Worm (Caenorhabditis elegans) whole organism, L1 larva: ENCODE data around the gene srt-50.

ENCODE experiments used
- C04F5.9 ChIP-seq: sonication (generic microtip); optimal IDR thresholded peaks from 2 replicates; lab custom pipeline; 2016; ENCODE audit warnings: missing genetic modification characterization, missing compliant biosample characterization
- C34B4.2 ChIP-seq: sonication (generic microtip); optimal IDR thresholded peaks from 2 replicates; lab custom pipeline; 2017; ENCODE audit warnings: mild to moderate bottlenecking, missing genetic modification characterization, missing compliant biosample characterization
- F16B12.6 ChIP-seq: fragments of 150-350 bp; optimal IDR thresholded peaks from 2 replicates; lab custom pipeline; 2014; ENCODE audit warnings: missing biosample characterization, missing genetic modification characterization
- alr-1 ChIP-seq: fragments of 200-800 bp; sonication (Bioruptor generic); optimal IDR thresholded peaks from 2 replicates; lab custom pipeline; 2018; ENCODE audit warnings: borderline replicate concordance, mild to moderate bottlenecking, missing genetic modification characterization, missing compliant biosample characterization
- aly-2 ChIP-seq: fragments of 150-350 bp; optimal IDR thresholded peaks from 2 replicates; lab custom pipeline; 2014; ENCODE audit warnings: missing biosample characterization, missing genetic modification characterization
- ama-1 ChIP-seq: fragments of 150-350 bp; optimal IDR thresholded peaks from 2 replicates; lab custom pipeline; 2014
- blmp-1 ChIP-seq: fragments of 150-350 bp; optimal IDR thresholded peaks from 2 replicates; lab custom pipeline; 2014; ENCODE audit warnings: missing biosample characterization, missing genetic modification characterization
- ceh-82 ChIP-seq, 3 experiments: fragments of 150-350 bp in 1 of 3; sonication (generic microtip) in 2 of 3; optimal IDR thresholded peaks; 2 replicates each; lab custom pipeline; 2014 to 2017; ENCODE audit warnings: missing biosample characterization in 3 of 3, missing genetic modification characterization in 3 of 3
- ces-1 ChIP-seq: fragments of 150-350 bp; optimal IDR thresholded peaks from 2 replicates; lab custom pipeline; 2014; ENCODE audit warnings: missing biosample characterization, missing genetic modification reagents, missing genetic modification characterization
- dsc-1 ChIP-seq: sonication (generic microtip); optimal IDR thresholded peaks from 2 replicates; lab custom pipeline; 2016; ENCODE audit warnings: mild to moderate bottlenecking, missing genetic modification characterization, missing compliant biosample characterization
- efl-1 ChIP-seq, 4 experiments: fragments of 150-350 bp; optimal IDR thresholded peaks in 3 of 4; peaks in 1 of 4; 1 replicate in 1 of 4; 2 replicates in 3 of 4; lab custom pipeline; 2014; ENCODE audit warnings: missing biosample characterization in 2 of 4, missing genetic modification characterization in 2 of 4, missing genetic modification reagents in 2 of 4
- ets-5 ChIP-seq: fragments of 200-800 bp; sonication (Bioruptor generic); IDR thresholded peaks from 2 replicates; pipeline ENCODE4 v1.3.6; 2022; ENCODE audit warnings: missing genetic modification characterization, missing compliant biosample characterization
- fkh-4 ChIP-seq: sonication (generic microtip); optimal IDR thresholded peaks from 2 replicates; lab custom pipeline; 2016; ENCODE audit warnings: missing compliant biosample characterization, missing genetic modification characterization, borderline replicate concordance
- fkh-8 ChIP-seq: sonication (generic microtip); optimal IDR thresholded peaks from 2 replicates; lab custom pipeline; 2016; ENCODE audit warnings: mild to moderate bottlenecking, missing genetic modification characterization, missing compliant biosample characterization
- fos-1 ChIP-seq: fragments of 150-350 bp; optimal IDR thresholded peaks from 2 replicates; lab custom pipeline; 2014; ENCODE audit warnings: missing biosample characterization, missing genetic modification characterization
- grh-1 ChIP-seq: fragments of 200-800 bp; sonication (Bioruptor generic); IDR thresholded peaks from 2 replicates; pipeline ENCODE4 v1.3.6; 2022; ENCODE audit warnings: missing genetic modification reagents, missing genetic modification characterization, missing compliant biosample characterization
- hlh-4 ChIP-seq: sonication (generic microtip); optimal IDR thresholded peaks from 2 replicates; lab custom pipeline; 2016; ENCODE audit warnings: mild to moderate bottlenecking, missing genetic modification characterization, missing compliant biosample characterization
- hpl-2 ChIP-seq: fragments of 150-350 bp; optimal IDR thresholded peaks from 2 replicates; lab custom pipeline; 2014; ENCODE audit warnings: missing biosample characterization, missing genetic modification reagents, missing genetic modification characterization
- isw-1 ChIP-seq: fragments of 200-800 bp; sonication (Bioruptor generic); IDR thresholded peaks from 2 replicates; pipeline ENCODE4 v1.3.6; 2022; ENCODE audit warnings: missing genetic modification characterization, missing compliant biosample characterization
- jun-1 ChIP-seq: fragments of 150-350 bp; optimal IDR thresholded peaks from 2 replicates; lab custom pipeline; 2014; ENCODE audit warnings: missing biosample characterization, missing genetic modification reagents, missing genetic modification characterization
- lin-14 ChIP-seq: fragments of 200-800 bp; sonication (Bioruptor generic); optimal IDR thresholded peaks from 2 replicates; lab custom pipeline; 2018; ENCODE audit warnings: mild to moderate bottlenecking, missing genetic modification characterization, moderate library complexity, missing compliant biosample characterization
- lin-35 ChIP-seq, 2 experiments: fragments of 150-350 bp; optimal IDR thresholded peaks; 2 replicates each; lab custom pipeline; 2014; ENCODE audit warnings: missing biosample characterization in 2 of 2, missing genetic modification characterization in 2 of 2, missing genetic modification reagents in 2 of 2
- lir-3 ChIP-seq: sonication (generic microtip); optimal IDR thresholded peaks from 2 replicates; lab custom pipeline; 2016; ENCODE audit warnings: mild to moderate bottlenecking, missing genetic modification characterization, moderate library complexity, missing compliant biosample characterization; ENCODE audit not compliant: poor library complexity
- mab-9 ChIP-seq: fragments of 200-800 bp; sonication (Bioruptor generic); IDR thresholded peaks from 2 replicates; pipeline ENCODE4 v1.3.6; 2022; ENCODE audit warnings: missing genetic modification reagents, missing genetic modification characterization, missing compliant biosample characterization
- mdl-1 ChIP-seq, 2 experiments: fragments of 150-350 bp; optimal IDR thresholded peaks; 2 replicates each; lab custom pipeline; 2014 to 2017; ENCODE audit warnings: missing biosample characterization in 2 of 2, missing genetic modification characterization in 2 of 2, inconsistent platforms in 1 of 2
- mep-1 ChIP-seq: fragments of 150-350 bp; optimal IDR thresholded peaks from 2 replicates; lab custom pipeline; 2014; ENCODE audit warnings: missing biosample characterization, missing genetic modification characterization
- nhr-11 ChIP-seq: fragments of 150-350 bp; optimal IDR thresholded peaks from 2 replicates; lab custom pipeline; 2014; ENCODE audit warnings: missing biosample characterization, missing genetic modification characterization
- nhr-237 ChIP-seq: fragments of 150-350 bp; optimal IDR thresholded peaks from 2 replicates; lab custom pipeline; 2014; ENCODE audit warnings: missing biosample characterization, missing genetic modification characterization
- nhr-28 ChIP-seq: fragments of 150-350 bp; optimal IDR thresholded peaks from 2 replicates; lab custom pipeline; 2014; ENCODE audit warnings: missing biosample characterization, missing genetic modification characterization
- nhr-71 ChIP-seq: sonication (generic microtip); optimal IDR thresholded peaks from 2 replicates; lab custom pipeline; 2016; ENCODE audit warnings: mild to moderate bottlenecking, missing genetic modification characterization, moderate library complexity, missing compliant biosample characterization
- nhr-76 ChIP-seq: sonication (generic microtip); optimal IDR thresholded peaks from 2 replicates; lab custom pipeline; 2017; ENCODE audit warnings: missing biosample characterization, missing genetic modification characterization
- nhr-77 ChIP-seq: fragments of 150-350 bp; optimal IDR thresholded peaks from 2 replicates; lab custom pipeline; 2014; ENCODE audit warnings: missing biosample characterization, missing genetic modification characterization
- nhr-90 ChIP-seq: sonication (generic microtip); optimal IDR thresholded peaks from 2 replicates; lab custom pipeline; 2016; ENCODE audit warnings: mild to moderate bottlenecking, missing genetic modification characterization, missing compliant biosample characterization; ENCODE audit not compliant: poor library complexity
- pag-3 ChIP-seq: sonication (generic microtip); optimal IDR thresholded peaks from 2 replicates; lab custom pipeline; 2017; ENCODE audit warnings: missing genetic modification characterization, mild to moderate bottlenecking, missing compliant biosample characterization, antibody characterized with exemption, borderline replicate concordance; ENCODE audit not compliant: insufficient read depth
- rnt-1 ChIP-seq: sonication (generic microtip); optimal IDR thresholded peaks from 2 replicates; lab custom pipeline; 2016; ENCODE audit warnings: mild to moderate bottlenecking, missing genetic modification characterization, moderate library complexity, missing compliant biosample characterization
- skn-1 ChIP-seq: fragments of 150-350 bp; optimal IDR thresholded peaks from 2 replicates; lab custom pipeline; 2014; ENCODE audit warnings: missing biosample characterization, missing genetic modification characterization
- snu-23 ChIP-seq: sonication (generic microtip); optimal IDR thresholded peaks from 2 replicates; lab custom pipeline; 2016; ENCODE audit warnings: missing genetic modification characterization, missing compliant biosample characterization
- sox-4 ChIP-seq: sonication (generic microtip); optimal IDR thresholded peaks from 2 replicates; lab custom pipeline; 2016; ENCODE audit warnings: missing genetic modification characterization, missing compliant biosample characterization
- sptf-1 ChIP-seq: fragments of 150-350 bp; optimal IDR thresholded peaks from 2 replicates; lab custom pipeline; 2014; ENCODE audit warnings: missing biosample characterization, missing genetic modification characterization
- sup-37 ChIP-seq: fragments of 200-800 bp; sonication (Bioruptor generic); optimal IDR thresholded peaks from 2 replicates; lab custom pipeline; 2018; ENCODE audit warnings: mild to moderate bottlenecking, missing genetic modification characterization, missing compliant biosample characterization
- swsn-7 ChIP-seq: sonication (generic microtip); optimal IDR thresholded peaks from 2 replicates; lab custom pipeline; 2016; ENCODE audit warnings: missing genetic modification characterization, missing compliant biosample characterization
- tbx-2 ChIP-seq: sonication (generic microtip); optimal IDR thresholded peaks from 2 replicates; lab custom pipeline; 2016; ENCODE audit warnings: missing genetic modification characterization, missing compliant biosample characterization
- tlp-1 ChIP-seq: fragments of 150-350 bp; optimal IDR thresholded peaks from 2 replicates; lab custom pipeline; 2014; ENCODE audit warnings: missing biosample characterization, missing genetic modification characterization
- unc-86 ChIP-seq: sonication (generic microtip); optimal IDR thresholded peaks from 2 replicates; lab custom pipeline; 2016; ENCODE audit warnings: missing genetic modification characterization, missing compliant biosample characterization
- unc-98 ChIP-seq: fragments of 200-800 bp; sonication (Bioruptor generic); IDR thresholded peaks from 2 replicates; pipeline ENCODE4 v1.3.6; 2022; ENCODE audit warnings: missing genetic modification characterization, missing compliant biosample characterization
- zag-1 ChIP-seq: fragments of 150-350 bp; optimal IDR thresholded peaks from 2 replicates; lab custom pipeline; 2014; ENCODE audit warnings: missing biosample characterization, missing genetic modification characterization
- zip-4 ChIP-seq: fragments of 200-800 bp; sonication (Bioruptor generic); optimal IDR thresholded peaks from 2 replicates; lab custom pipeline; 2018; ENCODE audit warnings: mild to moderate bottlenecking, missing genetic modification characterization, moderate library complexity, missing compliant biosample characterization

Gene srt-50

DNA sequence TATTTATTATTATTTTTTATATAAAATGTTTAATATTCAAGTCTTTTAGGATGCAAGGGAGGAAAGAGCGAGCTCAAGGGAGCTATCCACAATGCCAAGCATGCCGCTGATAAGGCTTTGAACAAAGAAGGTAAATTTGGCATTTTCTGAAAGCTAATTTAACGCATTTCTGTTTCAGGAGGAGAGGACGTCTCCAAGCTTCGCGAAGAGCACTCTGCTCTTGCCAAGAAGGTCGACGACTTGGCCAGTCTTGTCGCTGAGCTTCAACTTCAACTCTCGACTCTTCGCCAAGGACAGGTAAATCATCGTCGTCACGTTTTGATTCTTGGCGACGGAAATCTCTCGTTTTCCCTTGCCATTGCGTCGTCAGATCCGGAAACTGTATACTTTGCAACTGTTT is 37.0 kb upstream of the srt-50 start:
- TF ChIP-seq F16B12.6 (tag; lab: Kevin White, UChicago) = no peak
- no peak for TF ChIP-seq efl-1 (optimal IDR thresholded peaks at IDR 0.05; lab: Kevin White, UChicago)
- TF ChIP-seq efl-1 (GFP tag; optimal IDR thresholded peaks at IDR 0.05 in 1 of 2; lab: Kevin White, UChicago) = peak in 1 of 2 experiments; percentile 81

DNA sequence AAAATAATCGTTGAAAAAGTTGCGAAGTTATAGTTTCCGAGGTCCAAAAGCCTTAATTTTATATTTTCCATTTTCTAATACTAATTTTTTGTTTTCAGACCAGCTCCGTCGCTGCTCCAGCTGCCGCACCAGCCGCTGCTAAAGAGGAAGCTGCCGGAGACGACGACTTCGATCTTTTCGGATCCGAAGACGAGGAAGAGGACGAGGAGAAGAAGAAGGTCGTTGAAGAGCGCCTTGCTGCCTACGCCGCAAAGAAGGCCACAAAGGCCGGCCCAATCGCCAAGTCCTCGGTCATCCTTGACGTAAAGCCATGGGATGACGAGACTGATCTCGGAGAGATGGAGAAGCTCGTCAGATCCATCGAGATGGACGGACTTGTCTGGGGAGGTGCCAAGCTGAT is 35.7 kb upstream of the srt-50 start:
- TF ChIP-seq efl-1 (optimal IDR thresholded peaks at IDR 0.05; lab: Kevin White, UChicago) = no peak
- TF ChIP-seq efl-1 (GFP tag; optimal IDR thresholded peaks at IDR 0.05 in 1 of 2; lab: Kevin White, UChicago) = peak in 1 of 2 experiments; percentile 53
- no peak for TF ChIP-seq ets-5 (GFP tag; lab: Robert Waterston, UW)
- TF ChIP-seq, all 84 proteins: peak for 1

DNA sequence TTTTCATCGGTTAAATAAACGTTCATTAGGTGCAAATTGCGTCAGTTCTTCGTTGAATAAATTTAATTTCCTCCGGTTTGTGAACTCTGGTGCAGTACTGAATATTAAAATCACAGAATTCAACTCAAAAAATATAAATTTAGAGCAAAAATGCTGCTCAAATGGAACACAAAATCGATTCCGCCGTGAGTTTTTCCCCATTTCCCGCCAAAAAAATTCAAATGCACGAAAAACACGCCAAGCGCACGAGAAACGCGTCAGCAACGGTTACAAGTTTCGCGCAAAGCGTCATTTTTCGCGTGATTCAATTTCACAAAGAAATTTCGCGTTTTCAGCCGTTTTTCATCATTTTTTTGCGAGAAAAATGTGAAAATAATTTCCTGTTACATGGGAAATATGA is 35.0 kb upstream of the srt-50 start, which contains the start of gene hrpu-1:
Gene hrpu-1 (plus strand): TSS at position 140 of the 400 bp plus-strand sequence.
- TF ChIP-seq sup-37 (GFP tag; lab: Kevin White, UChicago) = no peak
- no peak for TF ChIP-seq zag-1 (tag; lab: Kevin White, UChicago)
- TF ChIP-seq sptf-1 (tag; lab: Kevin White, UChicago) = no peak
- peak; percentile 3 for TF ChIP-seq sox-4 (tag; lab: Kevin White, UChicago)
- TF ChIP-seq F16B12.6 (tag; lab: Kevin White, UChicago) = peak; percentile 75
- peak; percentile 87 for TF ChIP-seq nhr-71 (tag; lab: Kevin White, UChicago)
- no peak for TF ChIP-seq ets-5 (GFP tag; lab: Robert Waterston, UW)
- peak; percentile 81 for TF ChIP-seq swsn-7 (tag; lab: Kevin White, UChicago)
- peak; percentile 87 for TF ChIP-seq rnt-1 (tag; lab: Kevin White, UChicago)
- peak; percentile 75 for TF ChIP-seq fos-1 (tag; lab: Kevin White, UChicago)
- peak; percentile 73 to 91 (median 82) for TF ChIP-seq ceh-82 (tag; optimal IDR thresholded peaks at IDR 0.05; lab: Kevin White, UChicago)
- no peak for TF ChIP-seq blmp-1 (tag; lab: Kevin White, UChicago)
- TF ChIP-seq nhr-77 (tag; lab: Kevin White, UChicago) = peak; percentile 72
- TF ChIP-seq hlh-4 = no peak
- TF ChIP-seq nhr-76 (tag; lab: Kevin White, UChicago) = no peak
- TF ChIP-seq nhr-11 (tag; lab: Kevin White, UChicago) = peak; percentile 56
- no peak for TF ChIP-seq pag-3
- TF ChIP-seq snu-23 (GFP tag; lab: Kevin White, UChicago) = peak; percentile 87
- peak; percentile 82 for TF ChIP-seq aly-2
- peak; percentile 82 for TF ChIP-seq skn-1 (tag; lab: Kevin White, UChicago)
- TF ChIP-seq mab-9 (GFP tag; lab: Robert Waterston, UW) = peak; percentile 66
- no peak for TF ChIP-seq fkh-4
- TF ChIP-seq unc-98 (GFP tag; lab: Robert Waterston, UW) = peak; percentile 47; the same call in 1 of the 2 replicates
- TF ChIP-seq lin-35 (GFP tag; optimal IDR thresholded peaks at IDR 0.05; lab: Kevin White, UChicago) = peak; percentile 95 to 96
- TF ChIP-seq tbx-2 (tag; lab: Kevin White, UChicago) = peak; percentile 84
- no peak for TF ChIP-seq alr-1
- TF ChIP-seq nhr-237 (tag; lab: Kevin White, UChicago) = peak; percentile 18
- TF ChIP-seq nhr-90 (tag; lab: Kevin White, UChicago) = peak; percentile 64
- TF ChIP-seq tlp-1 (tag; lab: Kevin White, UChicago) = no peak
- TF ChIP-seq dsc-1 (tag; lab: Kevin White, UChicago) = peak; percentile 73
- peak; percentile 57 for TF ChIP-seq hpl-2 (GFP tag; lab: Kevin White, UChicago)
- peak; percentile 82 for TF ChIP-seq fkh-8 (tag; lab: Kevin White, UChicago)
- no peak for TF ChIP-seq C34B4.2 (tag; lab: Kevin White, UChicago)
- TF ChIP-seq C04F5.9 = no peak
- TF ChIP-seq ama-1 (lab: Kevin White, UChicago) = no peak
- TF ChIP-seq zip-4 (GFP tag; lab: Kevin White, UChicago) = peak; percentile 62
- peak; percentile 78 for TF ChIP-seq isw-1
- peak; percentile 60; the same call in 1 of the 2 replicates for TF ChIP-seq grh-1 (GFP tag; lab: Robert Waterston, UW)
- peak in 1 of 2 experiments; percentile 59 for TF ChIP-seq mdl-1 (tag; optimal IDR thresholded peaks at IDR 0.05; lab: Kevin White, UChicago)
- TF ChIP-seq lin-14 = peak; percentile 85
- no peak for TF ChIP-seq nhr-28
- TF ChIP-seq unc-86 (tag; lab: Kevin White, UChicago) = peak; percentile 74
- TF ChIP-seq efl-1 (optimal IDR thresholded peaks at IDR 0.05; lab: Kevin White, UChicago) = peak; percentile 95 to 97
- peak; percentile 95 to 99 for TF ChIP-seq efl-1 (GFP tag; optimal IDR thresholded peaks at IDR 0.05 in 1 of 2; lab: Kevin White, UChicago)
- TF ChIP-seq jun-1 (tag; lab: Kevin White, UChicago) = peak; percentile 80
- TF ChIP-seq ces-1 = no peak
- TF ChIP-seq lir-3 (tag; lab: Kevin White, UChicago) = no peak
- TF ChIP-seq mep-1 (tag; lab: Kevin White, UChicago) = peak; percentile 94
